Worm (Caenorhabditis elegans) whole organism, early embryonic: Measurements from ENCODE around the gene npr-3.

Experiments
- B0310.2 ChIP-seq: sonication (generic microtip); optimal IDR thresholded peaks from 2 replicates; lab custom pipeline; 2016; ENCODE audit warnings: mild to moderate bottlenecking, missing genetic modification characterization, missing compliant biosample characterization
- F13C5.2 ChIP-seq: sonication (generic microtip); optimal IDR thresholded peaks from 2 replicates; lab custom pipeline; 2017; ENCODE audit warnings: mild to moderate bottlenecking, missing genetic modification characterization, inconsistent platforms, missing compliant biosample characterization
- aly-1 ChIP-seq: sonication (generic microtip); optimal IDR thresholded peaks from 2 replicates; lab custom pipeline; 2016; ENCODE audit warnings: missing genetic modification characterization, missing compliant biosample characterization
- ama-1 ChIP-seq: fragments of 150-350 bp; optimal IDR thresholded peaks from 2 replicates; lab custom pipeline; 2014
- ceh-13 ChIP-seq: fragments of 200-800 bp; sonication (Bioruptor generic); optimal IDR thresholded peaks from 2 replicates; lab custom pipeline; 2018; ENCODE audit warnings: mild to moderate bottlenecking, missing genetic modification characterization, missing compliant biosample characterization
- ceh-36 ChIP-seq: sonication (generic microtip); optimal IDR thresholded peaks from 2 replicates; lab custom pipeline; 2016; ENCODE audit warnings: missing genetic modification characterization, inconsistent platforms, missing compliant biosample characterization
- ets-7 ChIP-seq: sonication (generic microtip); optimal IDR thresholded peaks from 2 replicates; lab custom pipeline; 2016; ENCODE audit warnings: missing genotype, missing genetic modification characterization, missing compliant biosample characterization
- flt-1 ChIP-seq: fragments of 200-800 bp; sonication (Bioruptor generic); IDR thresholded peaks from 2 replicates; pipeline ENCODE4 v1.3.6; 2022; ENCODE audit warnings: missing genetic modification characterization, missing compliant biosample characterization
- hmbx-1 ChIP-seq: sonication (generic microtip); optimal IDR thresholded peaks from 2 replicates; lab custom pipeline; 2016; ENCODE audit warnings: mild to moderate bottlenecking, missing genetic modification characterization, missing compliant biosample characterization
- hmg-4 ChIP-seq: fragments of 200-800 bp; sonication (Bioruptor generic); optimal IDR thresholded peaks from 2 replicates; lab custom pipeline; 2018; ENCODE audit warnings: mild to moderate bottlenecking, missing genetic modification characterization, missing compliant biosample characterization
- hnd-1 ChIP-seq: sonication (generic microtip); optimal IDR thresholded peaks from 2 replicates; lab custom pipeline; 2016; ENCODE audit warnings: missing genetic modification characterization, missing compliant biosample characterization
- pes-1 ChIP-seq: fragments of 200-800 bp; sonication (Bioruptor generic); IDR thresholded peaks from 2 replicates; pipeline ENCODE4 v1.3.6; 2022; ENCODE audit warnings: missing genetic modification reagents, missing genetic modification characterization, missing compliant biosample characterization
- scrt-1 ChIP-seq: fragments of 200-800 bp; sonication (Bioruptor generic); IDR thresholded peaks from 2 replicates; pipeline ENCODE4 v1.3.6; 2022; ENCODE audit warnings: missing genetic modification characterization, missing compliant biosample characterization
- sea-1 ChIP-seq: fragments of 200-800 bp; sonication (Bioruptor generic); conservative IDR thresholded peaks from 2 replicates; pipeline ENCODE4 v1.3.6; 2022; ENCODE audit warnings: missing genetic modification characterization, missing compliant biosample characterization
- tbx-11 ChIP-seq: fragments of 200-800 bp; sonication (Bioruptor generic); IDR thresholded peaks from 2 replicates; pipeline ENCODE4 v1.3.6; 2022; ENCODE audit warnings: missing genetic modification characterization, missing compliant biosample characterization
- tbx-37 ChIP-seq: fragments of 200-800 bp; sonication (Bioruptor generic); conservative IDR thresholded peaks from 2 replicates; pipeline ENCODE4 v1.3.6; 2022; ENCODE audit warnings: missing genetic modification reagents, missing genetic modification characterization, missing compliant biosample characterization
- tra-4 ChIP-seq: sonication (generic microtip); optimal IDR thresholded peaks from 2 replicates; lab custom pipeline; 2017; ENCODE audit warnings: missing genetic modification characterization, missing compliant biosample characterization

The npr-3 gene

DNA sequence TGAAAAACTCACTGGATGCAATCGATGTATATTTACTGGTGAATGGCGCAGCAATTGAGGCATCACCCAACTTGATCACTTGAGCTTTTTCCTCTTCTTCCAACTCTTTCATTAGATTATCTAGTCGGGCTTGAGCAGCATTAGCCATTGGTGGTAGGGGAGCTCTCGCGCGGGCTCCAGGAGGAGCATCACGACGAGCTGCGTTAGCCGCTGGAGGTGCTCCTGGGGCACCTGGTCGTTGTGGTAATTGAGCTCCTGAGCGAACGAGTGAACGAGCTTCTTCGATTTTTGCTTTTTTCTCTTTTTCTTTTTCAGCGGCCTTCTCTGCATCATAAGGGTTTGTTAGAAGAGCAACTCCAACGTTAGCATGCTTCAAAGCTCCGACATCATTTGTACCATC is 15.3 kb downstream of the npr-3 start:
- no peak for TF ChIP-seq hmbx-1 (tag; lab: Kevin White, UChicago)
- TF ChIP-seq tbx-11 (GFP tag; lab: Robert Waterston, UW): no peak
- TF ChIP-seq ama-1 (lab: Kevin White, UChicago): no peak
- TF ChIP-seq B0310.2: no peak
- no peak for TF ChIP-seq tra-4
- no peak for TF ChIP-seq scrt-1
- no peak for TF ChIP-seq tbx-37
- TF ChIP-seq sea-1: no peak

- TF ChIP-seq aly-1 (tag; lab: Kevin White, UChicago): no peak
These were observed 19.3 kb downstream of the npr-3 start, which contains the start of gene catp-8 for ce11 chrIV:11479095-11479494. catp-8 (minus strand) TSS chrIV:11479251.

DNA sequence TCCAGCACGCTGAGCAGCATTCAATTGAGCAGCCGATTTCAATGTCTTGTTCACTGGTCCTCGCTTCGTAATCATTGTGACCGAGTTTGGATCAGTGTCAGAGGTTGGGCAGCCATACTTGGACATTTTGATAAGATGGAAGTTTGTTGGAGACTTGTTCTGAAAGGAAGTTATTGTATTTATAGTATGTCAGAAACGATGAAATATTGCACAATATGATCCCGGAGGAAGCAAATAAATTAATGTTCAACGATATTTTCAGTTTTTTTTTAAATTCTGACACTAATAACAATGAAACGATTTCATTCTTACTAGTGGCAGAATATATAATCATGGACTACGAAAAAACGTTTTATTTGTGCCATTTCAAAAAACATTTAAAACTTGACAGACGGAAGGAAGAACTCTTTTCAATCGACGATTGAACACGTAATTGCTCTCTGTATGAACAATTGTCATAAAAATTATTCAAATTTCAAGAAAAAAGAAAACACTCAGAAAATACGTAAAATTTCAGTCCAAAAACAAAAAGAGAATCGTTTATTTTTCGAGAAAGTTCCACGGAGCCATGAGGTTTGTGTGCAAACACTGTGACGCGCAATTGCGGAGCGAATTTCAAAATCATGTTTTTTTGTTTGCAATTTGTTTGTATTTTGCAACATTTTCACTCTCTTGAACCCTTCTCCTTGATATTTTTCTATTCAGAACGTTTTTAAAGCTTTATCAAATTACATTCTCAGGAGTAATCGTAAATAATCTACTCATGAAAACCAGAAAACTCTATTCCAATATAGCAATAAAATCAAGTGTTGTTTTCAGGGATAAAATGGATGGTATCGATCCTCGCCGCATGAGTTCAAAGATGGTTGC is 20.5 kb downstream of the npr-3 start, which contains the start of the genes mbf-1 and nse-4:
Gene mbf-1 (minus strand): TSS at position 343 of the 870 bp plus-strand sequence.
Gene nse-4 (plus strand): TSS at position 820 of the 870 bp plus-strand sequence.
- TF ChIP-seq F13C5.2 (tag; lab: Kevin White, UChicago) (peak; percentile 57), tbx-37 (no peak)

DNA sequence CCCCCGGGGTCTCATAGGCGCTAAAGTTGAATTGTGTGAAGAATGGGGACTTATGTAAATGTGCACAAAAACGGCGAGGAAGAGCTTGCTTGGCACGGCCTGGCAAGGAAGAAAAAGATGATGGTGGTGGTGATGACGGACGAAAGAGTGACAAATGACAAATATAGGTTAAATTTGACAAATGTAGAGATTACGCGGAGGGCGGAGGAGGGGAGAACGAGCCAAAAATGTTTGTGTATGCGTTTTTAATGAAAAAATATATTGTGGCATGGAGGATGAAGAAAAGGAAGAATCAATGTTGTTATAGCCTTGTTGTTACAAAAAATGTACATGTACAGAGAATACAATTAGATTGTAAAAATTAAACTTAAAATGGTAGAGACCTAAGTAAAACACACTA is 27.1 kb downstream of the npr-3 start:
- TF ChIP-seq F13C5.2 (tag; lab: Kevin White, UChicago) (no peak), pes-1 (GFP tag; lab: Robert Waterston, UW) (no peak), hnd-1 (tag; lab: Kevin White, UChicago) (no peak), ama-1 (lab: Kevin White, UChicago) (no peak), B0310.2 (no peak), hmg-4 (GFP tag; lab: Kevin White, UChicago) (no peak), tbx-37 (no peak), ets-7 (tag; lab: Kevin White, UChicago) (no peak), flt-1 (GFP tag; lab: Robert Waterston, UW) (no peak), sea-1 (no peak), ceh-13 (GFP tag; lab: Kevin White, UChicago) (no peak), scrt-1 (no peak), tra-4 (no peak), hmbx-1 (tag; lab: Kevin White, UChicago) (no peak), ceh-36 (tag; lab: Kevin White, UChicago) (no peak), aly-1 (tag; lab: Kevin White, UChicago) (no peak), tbx-11 (GFP tag; lab: Robert Waterston, UW) (no peak)

ce11 chrIV:11487889-11488556 is 28.2 kb downstream of the npr-3 start:
- TF ChIP-seq hnd-1 (tag; lab: Kevin White, UChicago): no peak
- TF ChIP-seq pes-1 (GFP tag; lab: Robert Waterston, UW): no peak
- TF ChIP-seq ceh-36 (tag; lab: Kevin White, UChicago): no peak
- TF ChIP-seq hmg-4 (GFP tag; lab: Kevin White, UChicago): no peak
- no peak for TF ChIP-seq ama-1 (lab: Kevin White, UChicago)
- TF ChIP-seq hmbx-1 (tag; lab: Kevin White, UChicago): no peak
- TF ChIP-seq B0310.2: no peak
- TF ChIP-seq tbx-37: no peak
- no peak for TF ChIP-seq F13C5.2 (tag; lab: Kevin White, UChicago)
- TF ChIP-seq ets-7 (tag; lab: Kevin White, UChicago): no peak
- no peak for TF ChIP-seq tra-4
- no peak for TF ChIP-seq ceh-13 (GFP tag; lab: Kevin White, UChicago)
- no peak for TF ChIP-seq scrt-1
- TF ChIP-seq flt-1 (GFP tag; lab: Robert Waterston, UW): no peak

- no peak for TF ChIP-seq B0310.2
- no peak for TF ChIP-seq flt-1 (GFP tag; lab: Robert Waterston, UW)
- no peak for TF ChIP-seq hnd-1 (tag; lab: Kevin White, UChicago)
- no peak for TF ChIP-seq tbx-11 (GFP tag; lab: Robert Waterston, UW)
- TF ChIP-seq ceh-13 (GFP tag; lab: Kevin White, UChicago): no peak
- no peak for TF ChIP-seq sea-1
- TF ChIP-seq tra-4: no peak
- TF ChIP-seq ceh-36 (tag; lab: Kevin White, UChicago): no peak
- no peak for TF ChIP-seq ama-1 (lab: Kevin White, UChicago)
- no peak for TF ChIP-seq pes-1 (GFP tag; lab: Robert Waterston, UW)
- no peak for TF ChIP-seq ets-7 (tag; lab: Kevin White, UChicago)
- no peak for TF ChIP-seq aly-1 (tag; lab: Kevin White, UChicago)
- TF ChIP-seq hmbx-1 (tag; lab: Kevin White, UChicago): no peak
- TF ChIP-seq scrt-1: no peak
- TF ChIP-seq hmg-4 (GFP tag; lab: Kevin White, UChicago): no peak
These were observed 29.3 kb downstream of the npr-3 start for ce11 chrIV:11489077-11489476.

ce11 chrIV:11489610-11490339 is 30.0 kb downstream of the npr-3 start:
- TF ChIP-seq ceh-36 (tag; lab: Kevin White, UChicago) (no peak), B0310.2 (no peak), flt-1 (GFP tag; lab: Robert Waterston, UW) (no peak), ama-1 (lab: Kevin White, UChicago) (no peak), hnd-1 (tag; lab: Kevin White, UChicago) (no peak), tbx-37 (no peak), hmbx-1 (tag; lab: Kevin White, UChicago) (no peak), sea-1 (no peak), ets-7 (tag; lab: Kevin White, UChicago) (no peak), F13C5.2 (tag; lab: Kevin White, UChicago) (no peak), hmg-4 (GFP tag; lab: Kevin White, UChicago) (no peak), tra-4 (no peak), ceh-13 (GFP tag; lab: Kevin White, UChicago) (no peak), scrt-1 (no peak), pes-1 (GFP tag; lab: Robert Waterston, UW) (no peak), aly-1 (tag; lab: Kevin White, UChicago) (no peak), tbx-11 (GFP tag; lab: Robert Waterston, UW) (no peak)
